Worm (Caenorhabditis elegans) whole organism, L4 larva: ENCODE measurements around the gene srh-27.

Source experiments
- F37D6.2 ChIP-seq: sonication (generic microtip); optimal IDR thresholded peaks from 2 replicates; lab custom pipeline; 2016; ENCODE audit warnings: mild to moderate bottlenecking, missing genetic modification characterization, missing compliant biosample characterization
- F49E8.2 ChIP-seq: sonication (generic microtip); optimal IDR thresholded peaks from 2 replicates; lab custom pipeline; 2016; ENCODE audit warnings: missing compliant biosample characterization, mild to moderate bottlenecking, missing genetic modification characterization, borderline replicate concordance
- Y75B8A.6 ChIP-seq: fragments of 200-800 bp; sonication (Bioruptor generic); IDR thresholded peaks from 2 replicates; pipeline ENCODE4 v1.3.6; 2022; ENCODE audit warnings: missing genetic modification reagents, missing genetic modification characterization, missing compliant biosample characterization
- ces-1 ChIP-seq: fragments of 150-350 bp; sonication (generic microtip); optimal IDR thresholded peaks from 4 replicates; lab custom pipeline; 2014; ENCODE audit warnings: missing biosample characterization, missing genetic modification reagents, missing genetic modification characterization
- daf-16 ChIP-seq, 3 experiments: sonication (generic microtip); optimal IDR thresholded peaks; 2 replicates each; lab custom pipeline; 2016 to 2017; ENCODE audit warnings: missing genetic modification characterization in 3 of 3, missing genetic modification reagents in 3 of 3, mild to moderate bottlenecking in 2 of 3, missing compliant biosample characterization in 2 of 3, missing biosample characterization in 1 of 3, moderate library complexity in 1 of 3
- dmd-6 ChIP-seq: fragments of 200-800 bp; sonication (Bioruptor generic); IDR thresholded peaks from 2 replicates; pipeline ENCODE4 v1.3.6; 2022; ENCODE audit warnings: missing genetic modification reagents, missing genetic modification characterization, missing compliant biosample characterization
- dmd-8 ChIP-seq: fragments of 200-800 bp; sonication (Bioruptor generic); IDR thresholded peaks from 2 replicates; pipeline ENCODE4 v1.3.6; 2022; ENCODE audit warnings: missing genetic modification characterization, missing compliant biosample characterization
- gei-8 ChIP-seq: fragments of 200-800 bp; sonication (Bioruptor generic); optimal IDR thresholded peaks from 2 replicates; lab custom pipeline; 2018; ENCODE audit warnings: mild to moderate bottlenecking, missing genetic modification characterization, missing compliant biosample characterization
- hlh-30 ChIP-seq: sonication (generic microtip); optimal IDR thresholded peaks from 2 replicates; lab custom pipeline; 2017; ENCODE audit warnings: antibody characterized with exemption, mild to moderate bottlenecking, missing genetic modification characterization, missing compliant biosample characterization; ENCODE audit not compliant: insufficient read depth
- hmg-1.1 ChIP-seq: fragments of 200-800 bp; sonication (Bioruptor generic); IDR thresholded peaks from 2 replicates; pipeline ENCODE4 v1.3.6; 2022; ENCODE audit warnings: missing genetic modification reagents, missing genetic modification characterization, missing compliant biosample characterization
- jun-1 ChIP-seq: fragments of 150-350 bp; optimal IDR thresholded peaks from 2 replicates; lab custom pipeline; 2014; ENCODE audit warnings: missing biosample characterization, missing genetic modification reagents, missing genetic modification characterization
- lin-1 ChIP-seq: fragments of 200-800 bp; sonication (Bioruptor generic); IDR thresholded peaks from 2 replicates; pipeline ENCODE4 v1.3.6; 2022; ENCODE audit warnings: missing genetic modification reagents, missing genetic modification characterization, missing compliant biosample characterization
- lin-13 ChIP-seq: fragments of 150-350 bp; optimal IDR thresholded peaks from 2 replicates; lab custom pipeline; 2014; ENCODE audit warnings: missing biosample characterization, missing genetic modification reagents, missing genetic modification characterization
- lin-15B ChIP-seq: fragments of 150-350 bp; sonication (generic microtip); optimal IDR thresholded peaks from 3 replicates; lab custom pipeline; 2014; ENCODE audit warnings: missing biosample characterization, missing genetic modification characterization
- lin-29 ChIP-seq: fragments of 200-800 bp; sonication (Bioruptor generic); IDR thresholded peaks from 2 replicates; pipeline ENCODE4 v1.3.6; 2022; ENCODE audit warnings: missing genetic modification reagents, missing genetic modification characterization, missing compliant biosample characterization
- lin-38 ChIP-seq: fragments of 200-800 bp; sonication (Bioruptor generic); IDR thresholded peaks from 2 replicates; pipeline ENCODE4 v1.3.6; 2022; ENCODE audit warnings: missing genetic modification reagents, missing genetic modification characterization, missing compliant biosample characterization
- lin-39 ChIP-seq: fragments of 150-350 bp; optimal IDR thresholded peaks from 2 replicates; lab custom pipeline; 2014; ENCODE audit warnings: missing biosample characterization, missing genetic modification reagents, missing genetic modification characterization
- mep-1 ChIP-seq: fragments of 150-350 bp; sonication (generic microtip); optimal IDR thresholded peaks from 3 replicates; lab custom pipeline; 2014; ENCODE audit warnings: missing biosample characterization, missing genetic modification characterization
- mes-2 ChIP-seq: sonication (generic microtip); optimal IDR thresholded peaks from 2 replicates; lab custom pipeline; 2016; ENCODE audit warnings: missing genotype, mild to moderate bottlenecking, missing genetic modification characterization, missing compliant biosample characterization; ENCODE audit not compliant: poor library complexity, severe bottlenecking
- mxl-2 ChIP-seq: fragments of 200-800 bp; sonication (Bioruptor generic); conservative IDR thresholded peaks from 2 replicates; pipeline ENCODE4 v1.3.6; 2022; ENCODE audit warnings: missing genetic modification reagents, missing genetic modification characterization, missing compliant biosample characterization
- nhr-111 ChIP-seq: fragments of 200-800 bp; sonication (Bioruptor generic); optimal IDR thresholded peaks from 2 replicates; lab custom pipeline; 2018; ENCODE audit warnings: mild to moderate bottlenecking, missing genetic modification characterization, missing compliant biosample characterization
- nhr-237 ChIP-seq: sonication (generic microtip); optimal IDR thresholded peaks from 2 replicates; lab custom pipeline; 2017; ENCODE audit warnings: missing biosample characterization, missing genetic modification characterization
- php-3 ChIP-seq: fragments of 200-800 bp; sonication (Bioruptor generic); IDR thresholded peaks from 2 replicates; pipeline ENCODE4 v1.3.6; 2022; ENCODE audit warnings: missing genetic modification reagents, missing genetic modification characterization, missing compliant biosample characterization
- set-16 ChIP-seq: fragments of 200-800 bp; sonication (Bioruptor generic); IDR thresholded peaks from 2 replicates; pipeline ENCODE4 v1.3.6; 2022; ENCODE audit warnings: missing genetic modification reagents, missing genetic modification characterization, missing compliant biosample characterization
- skn-1 ChIP-seq: fragments of 150-350 bp; optimal IDR thresholded peaks from 2 replicates; lab custom pipeline; 2014; ENCODE audit warnings: missing biosample characterization, missing genetic modification characterization
- snpc-1.2 ChIP-seq: fragments of 200-800 bp; sonication (Bioruptor generic); IDR thresholded peaks from 2 replicates; pipeline ENCODE4 v1.3.6; 2022; ENCODE audit warnings: missing genetic modification reagents, missing genetic modification characterization, missing compliant biosample characterization
- spr-3 ChIP-seq: fragments of 200-800 bp; sonication (Bioruptor generic); optimal IDR thresholded peaks from 2 replicates; lab custom pipeline; 2018; ENCODE audit warnings: mild to moderate bottlenecking, missing genetic modification characterization, missing compliant biosample characterization
- unc-62 ChIP-seq, 3 experiments: fragments of 150-350 bp in 1 of 3; sonication (generic microtip); optimal IDR thresholded peaks in 2 of 3; peaks in 1 of 3; 1 replicate in 1 of 3; 2 replicates in 2 of 3; lab custom pipeline; 2014 to 2017; ENCODE audit warnings: missing biosample characterization in 3 of 3, missing genetic modification characterization in 3 of 3, missing genetic modification reagents in 3 of 3, missing genotype in 1 of 3
- zfp-2 ChIP-seq: sonication (generic microtip); optimal IDR thresholded peaks from 2 replicates; lab custom pipeline; 2016; ENCODE audit warnings: mild to moderate bottlenecking, missing genetic modification characterization, missing compliant biosample characterization
- zip-11 ChIP-seq: fragments of 200-800 bp; sonication (Bioruptor generic); IDR thresholded peaks from 2 replicates; pipeline ENCODE4 v1.3.6; 2022; ENCODE audit warnings: missing genetic modification characterization, missing compliant biosample characterization

Gene srh-27

DNA sequence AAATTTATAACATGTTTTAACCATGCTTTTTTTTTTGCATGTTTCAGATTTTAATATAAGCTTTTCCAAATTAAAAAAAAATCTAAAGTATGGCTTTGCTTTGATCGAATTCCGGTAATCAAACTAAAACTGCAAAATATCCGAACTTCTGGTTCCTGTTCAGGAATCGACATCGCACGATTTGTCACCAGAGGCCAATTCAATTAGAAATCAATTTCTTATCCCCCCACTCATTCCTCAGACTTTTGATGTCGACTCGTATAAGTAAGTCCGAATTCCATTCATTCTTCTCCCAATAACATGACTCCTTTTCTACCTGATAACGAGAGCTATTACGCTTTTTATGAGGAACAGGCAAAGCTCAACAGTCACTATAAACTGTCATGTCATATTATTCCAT is at the start of gene srh-27:
Gene srh-27, plus strand, starts transcription at position 301 of the 400 bp plus-strand sequence.
- TF ChIP-seq zip-11 (GFP tag; lab: Robert Waterston, UW) (no peak), lin-15B (tag; lab: Kevin White, UChicago) (no peak), lin-39 (tag; lab: Kevin White, UChicago) (no peak), php-3 (no peak), daf-16 (GFP tag; optimal IDR thresholded peaks at IDR 0.05; lab: Kevin White, UChicago) (no peak), daf-16 (tag; optimal IDR thresholded peaks at IDR 0.05; lab: Kevin White, UChicago) (no peak), hmg-1.1 (no peak), dmd-8 (GFP tag; lab: Robert Waterston, UW) (no peak), skn-1 (tag; lab: Kevin White, UChicago) (no peak)

DNA sequence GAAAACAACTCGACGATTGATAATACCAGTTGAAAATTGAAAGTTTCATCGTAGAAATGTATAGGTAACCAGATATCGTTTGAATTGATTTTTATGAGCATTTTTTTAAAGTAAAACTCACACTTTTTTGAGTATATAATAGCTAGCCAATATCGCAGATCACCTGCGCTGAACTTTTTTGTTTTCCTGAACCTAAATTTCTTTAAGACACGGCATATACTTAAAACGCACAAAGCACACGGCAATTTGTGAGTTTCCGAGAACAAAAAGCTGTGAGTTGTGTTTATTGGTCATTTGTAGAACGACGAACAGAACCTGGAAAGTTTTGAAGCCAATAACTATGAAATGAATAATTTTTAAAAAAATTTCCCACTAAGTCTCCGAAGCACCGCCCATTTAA is 46.5 kb upstream of the srh-27 start, which contains the start of gene sre-29:
Gene sre-29, minus strand, starts transcription at position 101 of the 400 bp plus-strand sequence.
- TF ChIP-seq mxl-2 (GFP tag; lab: Robert Waterston, UW) (no peak), jun-1 (tag; lab: Kevin White, UChicago) (no peak), lin-29 (GFP tag; lab: Robert Waterston, UW) (no peak), mep-1 (tag; lab: Kevin White, UChicago) (no peak), nhr-237 (tag; lab: Kevin White, UChicago) (no peak)

DNA sequence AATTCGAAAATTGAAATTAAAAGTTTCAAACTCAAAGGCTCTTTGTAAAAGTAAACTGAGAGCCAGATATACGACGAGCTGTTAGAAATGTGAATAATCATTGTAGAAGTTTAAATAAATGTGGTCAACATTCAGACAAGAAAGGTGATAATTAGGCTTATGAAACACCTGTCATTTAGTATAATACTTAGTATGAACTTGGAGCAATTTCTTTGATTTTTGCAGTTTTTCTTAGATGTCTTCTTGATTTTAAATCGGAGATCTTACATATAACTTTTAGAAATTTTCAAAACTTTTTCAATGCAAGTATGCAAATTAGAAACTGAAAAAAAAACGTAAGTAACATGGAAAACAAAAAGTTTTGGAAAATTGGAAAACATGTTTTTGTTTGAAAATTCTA is 41.9 kb upstream of the srh-27 start, which contains the start of gene sre-30:
Gene sre-30, minus strand, starts transcription at position 101 of the 400 bp plus-strand sequence.
- TF ChIP-seq lin-13 = no peak
- no peak for TF ChIP-seq zfp-2 (tag; lab: Kevin White, UChicago)
- TF ChIP-seq nhr-111 (GFP tag; lab: Kevin White, UChicago) = no peak
- TF ChIP-seq ces-1 (GFP tag; lab: Kevin White, UChicago) = no peak
- TF ChIP-seq gei-8 (GFP tag; lab: Kevin White, UChicago) = no peak
- TF ChIP-seq mes-2 (tag; lab: Kevin White, UChicago) = no peak
- TF ChIP-seq lin-38 (GFP tag; lab: Robert Waterston, UW) = no peak
- no peak for TF ChIP-seq Y75B8A.6 (GFP tag; lab: Robert Waterston, UW)

DNA sequence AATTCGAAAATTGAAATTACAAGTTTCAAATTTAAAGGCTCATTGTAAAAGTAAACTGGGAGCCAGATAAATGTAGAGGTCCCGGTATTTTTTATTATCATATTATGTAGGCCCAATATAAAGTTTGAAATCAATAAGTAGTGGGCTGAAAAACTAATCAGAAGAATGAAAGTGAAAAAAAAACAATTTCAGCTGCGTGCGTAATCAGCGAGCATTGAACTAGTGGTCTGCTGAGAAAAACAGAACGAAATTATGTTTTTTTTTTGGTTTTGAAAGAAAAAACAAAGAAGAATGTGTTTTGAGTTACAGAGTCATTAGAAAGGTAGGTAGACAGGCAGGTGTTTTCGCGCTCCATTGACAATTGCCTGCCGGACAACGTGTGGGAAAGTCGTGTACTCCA is 39.6 kb upstream of the srh-27 start, which contains the start of gene sre-31:
Gene sre-31, minus strand, starts transcription at position 101 of the 400 bp plus-strand sequence.
- no peak for TF ChIP-seq F49E8.2 (tag; lab: Kevin White, UChicago)

DNA sequence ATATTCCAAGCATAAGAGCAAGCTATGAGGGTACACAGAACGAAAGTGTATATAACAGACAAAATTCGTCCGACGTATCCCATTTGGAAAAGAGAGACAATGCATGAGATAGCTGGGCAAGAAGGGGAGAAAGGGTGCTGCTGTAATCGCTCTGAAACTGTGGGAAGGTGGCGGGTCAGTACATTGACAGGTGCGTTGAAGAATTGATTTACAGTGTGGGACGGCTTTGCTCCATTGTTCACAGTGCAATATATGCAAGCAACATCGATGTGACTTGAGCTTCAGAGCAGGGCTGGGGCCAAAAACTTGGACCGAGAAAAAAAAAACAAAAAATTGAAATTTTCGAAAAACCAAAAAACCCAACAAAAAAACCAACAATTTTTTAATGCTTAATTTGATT is 38.2 kb upstream of the srh-27 start, which contains the start of gene F57G9.3:
Gene F57G9.3, minus strand, starts transcription at position 101 of the 400 bp plus-strand sequence.
- TF ChIP-seq dmd-6 (GFP tag; lab: Robert Waterston, UW) = no peak
- no peak for TF ChIP-seq hlh-30 (tag; lab: Kevin White, UChicago)
- TF ChIP-seq Y75B8A.6 (GFP tag; lab: Robert Waterston, UW) = no peak
- TF ChIP-seq snpc-1.2 (GFP tag; lab: Robert Waterston, UW) = no peak
- no peak for TF ChIP-seq unc-62 (GFP tag; optimal IDR thresholded peaks at IDR 0.05 in 1 of 2; lab: Kevin White, UChicago)
- no peak for TF ChIP-seq unc-62 (tag; optimal IDR thresholded peaks at IDR 0.05; lab: Kevin White, UChicago)
- no peak for TF ChIP-seq spr-3 (GFP tag; lab: Kevin White, UChicago)
- TF ChIP-seq lin-15B (tag; lab: Kevin White, UChicago) = no peak
- no peak for TF ChIP-seq lin-1 (GFP tag; lab: Robert Waterston, UW)
- no peak for TF ChIP-seq F37D6.2 (tag; lab: Kevin White, UChicago)
- TF ChIP-seq set-16 (GFP tag; lab: Robert Waterston, UW) = no peak
